Worm (Caenorhabditis elegans) whole organism, dauer: ENCODE results near the gene ZK354.3.
"Not testable (repeated sequence)": the region's sequence is repeated elsewhere in the genome, so short reads cannot be mapped to it uniquely, and the experiment has no call there.

Experiments
- unc-62 ChIP-seq: sonication (generic microtip); optimal IDR thresholded peaks from 2 replicates; lab custom pipeline; 2017; ENCODE audit warnings: missing biosample characterization, missing genetic modification reagents, missing genetic modification characterization

Gene ZK354.3

ce11 chrIV:5309742-5310141 lies at the start of gene ZK354.3:
Gene ZK354.3, plus strand, starts transcription at chrIV:5310042.
- no peak for TF ChIP-seq unc-62 (GFP tag; lab: Kevin White, UChicago)

ce11 chrIV:5260289-5260688 lies 49.6 kb upstream of the ZK354.3 start, which contains the start of gene msp-19:
Gene msp-19, plus strand, starts transcription at chrIV:5260589.
- not testable (repeated sequence) for TF ChIP-seq unc-62 (GFP tag; lab: Kevin White, UChicago)

ce11 chrIV:5266474-5266873 lies 43.4 kb upstream of the ZK354.3 start, which contains the start of gene F36H12.5:
Gene F36H12.5, plus strand, starts transcription at chrIV:5266774.
- TF ChIP-seq unc-62 (GFP tag; lab: Kevin White, UChicago) = no peak

ce11 chrIV:5268803-5269202 lies 41.0 kb upstream of the ZK354.3 start, which contains the start of gene F36H12.4:
Gene F36H12.4, plus strand, starts transcription at chrIV:5269103.
- TF ChIP-seq unc-62 (GFP tag; lab: Kevin White, UChicago) = no peak

ce11 chrIV:5272518-5272917 lies 37.3 kb upstream of the ZK354.3 start, which contains the start of gene F36H12.3:
Gene F36H12.3, plus strand, starts transcription at chrIV:5272818.
- TF ChIP-seq unc-62 (GFP tag; lab: Kevin White, UChicago) = no peak

ce11 chrIV:5273385-5273784 lies 36.5 kb upstream of the ZK354.3 start:
- no peak for TF ChIP-seq unc-62 (GFP tag; lab: Kevin White, UChicago)

ce11 chrIV:5274123-5274581 lies 35.7 kb upstream of the ZK354.3 start, which contains the start of gene slfl-4:
Gene slfl-4, plus strand, starts transcription at chrIV:5274531.
- no peak for TF ChIP-seq unc-62 (GFP tag; lab: Kevin White, UChicago)

ce11 chrIV:5277752-5278151 lies 32.1 kb upstream of the ZK354.3 start, which contains the start of gene F36H12.17:
Gene F36H12.17, minus strand, starts transcription at chrIV:5277852.
- TF ChIP-seq unc-62 (GFP tag; lab: Kevin White, UChicago) = no peak

- TF ChIP-seq unc-62 (GFP tag; lab: Kevin White, UChicago) = no peak
Measured at ce11 chrIV:5281457-5281856, 28.4 kb upstream of the ZK354.3 start.

ce11 chrIV:5287190-5287589 lies 22.7 kb upstream of the ZK354.3 start:
- no peak for TF ChIP-seq unc-62 (GFP tag; lab: Kevin White, UChicago)

ce11 chrIV:5288932-5289331 lies 20.9 kb upstream of the ZK354.3 start:
- no peak for TF ChIP-seq unc-62 (GFP tag; lab: Kevin White, UChicago)

- no peak for TF ChIP-seq unc-62 (GFP tag; lab: Kevin White, UChicago)
Measured at ce11 chrIV:5290547-5290946, 19.3 kb upstream of the ZK354.3 start, which contains the start of gene nlp-47. Gene nlp-47, plus strand, starts transcription at chrIV:5290847.

- TF ChIP-seq unc-62 (GFP tag; lab: Kevin White, UChicago) = no peak
Measured at ce11 chrIV:5291207-5291606, 18.6 kb upstream of the ZK354.3 start.

ce11 chrIV:5294467-5294866 lies 15.4 kb upstream of the ZK354.3 start:
- TF ChIP-seq unc-62 (GFP tag; lab: Kevin White, UChicago) = no peak

ce11 chrIV:5295240-5295639 lies 14.6 kb upstream of the ZK354.3 start, which contains the start of gene msp-51:
Gene msp-51, minus strand, starts transcription at chrIV:5295340.
- not testable (repeated sequence) for TF ChIP-seq unc-62 (GFP tag; lab: Kevin White, UChicago)

ce11 chrIV:5297436-5298012 lies 12.3 kb upstream of the ZK354.3 start, which contains the start of the genes ZK354.6 and msp-113:
Gene ZK354.6, minus strand, starts transcription at chrIV:5297536.
Gene msp-113, plus strand, starts transcription at chrIV:5297962.
- no peak for TF ChIP-seq unc-62 (GFP tag; lab: Kevin White, UChicago)

ce11 chrIV:5303030-5303429 lies 6.8 kb upstream of the ZK354.3 start, which contains the start of gene ZK354.7:
Gene ZK354.7, minus strand, starts transcription at chrIV:5303130.
- TF ChIP-seq unc-62 (GFP tag; lab: Kevin White, UChicago) = no peak
